Worm (Caenorhabditis elegans) whole organism, L4 larva: ENCODE results near the gene F43C9.1.

Source experiments
- Y48G9A.11 ChIP-seq: fragments of 200-800 bp; sonication (Bioruptor generic); IDR thresholded peaks from 2 replicates; pipeline ENCODE4 v1.3.6; 2022; ENCODE audit warnings: missing genetic modification reagents, missing genetic modification characterization, missing compliant biosample characterization
- aly-2 ChIP-seq: sonication (generic microtip); optimal IDR thresholded peaks from 2 replicates; lab custom pipeline; 2018; ENCODE audit warnings: missing biosample characterization, missing genetic modification characterization
- ceh-82 ChIP-seq: sonication (generic microtip); optimal IDR thresholded peaks from 2 replicates; lab custom pipeline; 2017; ENCODE audit warnings: missing biosample characterization, missing genetic modification characterization
- ctbp-1 ChIP-seq: fragments of 200-800 bp; sonication (Bioruptor generic); IDR thresholded peaks from 2 replicates; pipeline ENCODE4 v1.3.6; 2022; ENCODE audit warnings: missing genetic modification reagents, missing genetic modification characterization, missing compliant biosample characterization
- lin-13 ChIP-seq: fragments of 150-350 bp; optimal IDR thresholded peaks from 2 replicates; lab custom pipeline; 2014; ENCODE audit warnings: missing biosample characterization, missing genetic modification reagents, missing genetic modification characterization
- nhr-237 ChIP-seq: sonication (generic microtip); optimal IDR thresholded peaks from 2 replicates; lab custom pipeline; 2017; ENCODE audit warnings: missing biosample characterization, missing genetic modification characterization
- rbr-2 ChIP-seq: sonication (generic microtip); optimal IDR thresholded peaks from 2 replicates; lab custom pipeline; 2016; ENCODE audit warnings: missing genotype, missing genetic modification characterization, missing compliant biosample characterization
- tag-97 ChIP-seq: fragments of 200-800 bp; sonication (Bioruptor generic); IDR thresholded peaks from 2 replicates; pipeline ENCODE4 v1.3.6; 2022; ENCODE audit warnings: missing genetic modification characterization, missing compliant biosample characterization

DNA sequence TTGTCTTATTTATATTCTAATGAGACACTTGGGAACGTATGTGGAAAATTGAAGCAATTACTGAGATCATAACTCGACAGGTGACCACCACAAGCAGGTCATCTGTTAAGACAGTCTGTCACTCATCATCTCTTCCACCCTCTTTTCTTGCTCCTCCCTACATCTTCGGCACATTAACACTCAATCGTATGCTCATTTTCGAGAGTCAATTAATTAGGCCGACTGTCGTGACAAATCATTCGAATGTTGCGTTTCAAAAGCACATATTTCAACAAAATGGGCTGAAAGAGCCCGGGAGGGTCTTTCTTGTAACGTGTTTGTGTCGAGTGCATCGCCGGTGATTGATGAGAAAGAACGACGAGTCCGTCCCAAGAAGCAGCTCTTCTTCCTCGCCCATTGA lies 9.2 kb downstream of the F43C9.1 start:
- TF ChIP-seq aly-2 (tag; lab: Kevin White, UChicago) (no peak), ctbp-1 (GFP tag; lab: Robert Waterston, UW) (no peak), nhr-237 (no peak), tag-97 (GFP tag; lab: Robert Waterston, UW) (no peak), ceh-82 (tag; lab: Kevin White, UChicago) (no peak), rbr-2 (tag; lab: Kevin White, UChicago) (no peak), lin-13 (no peak), Y48G9A.11 (GFP tag; lab: Robert Waterston, UW) (no peak)
